Worm (Caenorhabditis elegans) whole organism, L4/young adult: ENCODE data around the gene C35D10.6.

Experiments used
- W03F9.2 ChIP-seq: fragments of 150-350 bp; optimal IDR thresholded peaks from 2 replicates; lab custom pipeline; 2014; ENCODE audit warnings: missing biosample characterization, missing genetic modification characterization
- him-1 ChIP-seq: sonication (generic microtip); optimal IDR thresholded peaks from 2 replicates; lab custom pipeline; 2016; ENCODE audit warnings: missing genotype, missing genetic modification reagents, missing genetic modification characterization, missing compliant biosample characterization

Gene C35D10.6

DNA sequence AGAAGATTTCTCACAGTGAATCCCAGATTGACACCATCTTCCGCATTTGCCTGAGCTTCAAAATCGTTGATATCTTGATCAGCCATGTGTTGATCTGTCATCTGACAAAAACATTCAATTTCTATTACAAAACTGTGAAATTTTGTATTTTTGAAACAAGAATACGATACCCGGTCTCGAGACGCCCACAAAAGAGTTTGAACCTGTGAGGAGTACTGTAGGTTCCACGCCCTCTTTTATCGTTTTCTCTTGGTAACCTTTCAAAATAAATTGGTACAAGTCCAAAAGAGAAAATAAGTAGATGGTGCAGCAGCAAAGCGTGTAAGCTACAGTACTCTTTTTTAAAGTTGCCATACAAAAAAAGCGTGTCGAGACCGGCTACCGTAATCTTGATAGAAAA is 50.8 kb downstream of the C35D10.6 start, which contains the start of gene F26F4.12:
F26F4.12 (minus strand) TSS at position 101 of the 400 bp plus-strand sequence.
- TF ChIP-seq him-1 (no peak), W03F9.2 (tag; lab: Kevin White, UChicago) (no peak)
